Fruit fly (Drosophila melanogaster): ENCODE measurements around the gene Hira.

Gene Hira

dm6 chrX:7721905-7722304, at the start of gene Hira (continued):
- no peak for TF ChIP-seq ewg (GFP tag; optimal IDR thresholded peaks at IDR 0.05)
- no peak for TF ChIP-seq pita (GFP tag; optimal IDR thresholded peaks at IDR 0.05)
- TF ChIP-seq MBD-R2 (GFP tag; IDR thresholded peaks at IDR 0.05) = peak; percentile 80
- no peak for TF ChIP-seq CG14441 (GFP tag; IDR thresholded peaks at IDR 0.05)
- TF ChIP-seq CG3407 (GFP tag; optimal IDR thresholded peaks at IDR 0.05) = no peak
- TF ChIP-seq CTCF (GFP tag; optimal IDR thresholded peaks at IDR 0.05) = peak; percentile 32
- no peak for TF ChIP-seq ttk (GFP tag; IDR thresholded peaks at IDR 0.05)
- TF ChIP-seq CG4282 (GFP tag; optimal IDR thresholded peaks at IDR 0.05) = no peak
- no peak for TF ChIP-seq CG4707 (GFP tag; optimal IDR thresholded peaks at IDR 0.05)
- TF ChIP-seq HLH3B (GFP tag; IDR thresholded peaks at IDR 0.05) = no peak
- no peak for TF ChIP-seq Fer3 (tag; optimal IDR thresholded peaks at IDR 0.05)
- no peak for TF ChIP-seq CG6765 (GFP tag; optimal IDR thresholded peaks at IDR 0.05)
- no peak for TF ChIP-seq NC2α (GFP tag; optimal IDR thresholded peaks at IDR 0.05)
- TF ChIP-seq ranshi (GFP tag; IDR thresholded peaks at IDR 0.05) = no peak
- no peak for TF ChIP-seq sima (GFP tag; optimal IDR thresholded peaks at IDR 0.05)
- TF ChIP-seq CG12219 (GFP tag; optimal IDR thresholded peaks at IDR 0.05) = no peak
- TF ChIP-seq CG13775 (GFP tag; optimal IDR thresholded peaks at IDR 0.05) = no peak
- TF ChIP-seq Sox100B (GFP tag; optimal IDR thresholded peaks at IDR 0.05) = no peak
- TF ChIP-seq cas (GFP tag; IDR thresholded peaks at IDR 0.05) = no peak
- no peak for TF ChIP-seq CG31224 (GFP tag; IDR thresholded peaks at IDR 0.05)
- peak; percentile 66 for TF ChIP-seq Med (GFP tag)
- TF ChIP-seq CG17359 (tag; optimal IDR thresholded peaks at IDR 0.05) = no peak
- no peak for TF ChIP-seq ATbp (GFP tag; optimal IDR thresholded peaks at IDR 0.05)
- no peak for TF ChIP-seq CG30431 (GFP tag; optimal IDR thresholded peaks at IDR 0.05)
- no peak for TF ChIP-seq CG5953 (GFP tag; IDR thresholded peaks at IDR 0.05)
- TF ChIP-seq Ets97D (GFP tag; optimal IDR thresholded peaks at IDR 0.05) = peak; percentile 34
- TF ChIP-seq sens (GFP tag) = peak; percentile 86
- TF ChIP-seq onecut (GFP tag; IDR thresholded peaks at IDR 0.05) = no peak
- no peak for TF ChIP-seq CG8359 (GFP tag; optimal IDR thresholded peaks at IDR 0.05; ENCODE audit: borderline replicate concordance)
- TF ChIP-seq her (GFP tag; optimal IDR thresholded peaks at IDR 0.05) = peak; percentile 9
- TF ChIP-seq CG2116 (GFP tag; optimal IDR thresholded peaks at IDR 0.05) = peak; percentile 88
- no peak for TF ChIP-seq nom (GFP tag; optimal IDR thresholded peaks at IDR 0.05)
- TF ChIP-seq CG13624 (GFP tag; optimal IDR thresholded peaks at IDR 0.05) = peak; percentile 14
- TF ChIP-seq Doc2 (GFP tag; IDR thresholded peaks at IDR 0.05) = no peak
- no peak for TF ChIP-seq Optix (GFP tag; IDR thresholded peaks at IDR 0.05)
- TF ChIP-seq prd (optimal IDR thresholded peaks at IDR 0.05) = no peak
- no peak for TF ChIP-seq prd (GFP tag; IDR thresholded peaks at IDR 0.05)
- no peak for TF ChIP-seq CG10431 (GFP tag; optimal IDR thresholded peaks at IDR 0.05)
- no peak for TF ChIP-seq Lhr (GFP tag; optimal IDR thresholded peaks at IDR 0.05)
- TF ChIP-seq bowl (GFP tag; IDR thresholded peaks at IDR 0.05) = no peak
- no peak for TF ChIP-seq CG17385 (GFP tag; optimal IDR thresholded peaks at IDR 0.05)
- TF ChIP-seq CG4617 (GFP tag; optimal IDR thresholded peaks at IDR 0.05; ENCODE audit: borderline replicate concordance) = peak; percentile 16
- TF ChIP-seq exex (tag; optimal IDR thresholded peaks at IDR 0.05) = no peak
- peak; percentile 88 for TF ChIP-seq Dll (GFP tag; IDR thresholded peaks at IDR 0.05; ENCODE audit: partially characterized antibody)
- no peak for TF ChIP-seq CG7786 (GFP tag; optimal IDR thresholded peaks at IDR 0.05)
- peak; percentile 84 for TF ChIP-seq CG16813 (GFP tag; IDR thresholded peaks at IDR 0.05; ENCODE audit: partially characterized antibody)
- no peak for TF ChIP-seq eve (GFP tag; optimal IDR thresholded peaks at IDR 0.05)
- peak; percentile 38 for TF ChIP-seq MESR4 (GFP tag; optimal IDR thresholded peaks at IDR 0.05)
- no peak for TF ChIP-seq CG7372 (GFP tag; IDR thresholded peaks at IDR 0.05)
- no peak for TF ChIP-seq CG8290 (GFP tag; optimal IDR thresholded peaks at IDR 0.05)
- TF ChIP-seq CG8290 (tag; optimal IDR thresholded peaks at IDR 0.05) = no peak
- TF ChIP-seq aop (GFP tag; IDR thresholded peaks at IDR 0.05) = no peak
- peak; percentile 67 for TF ChIP-seq CG1603 (tag; optimal IDR thresholded peaks at IDR 0.05)
- TF ChIP-seq Hr3 (GFP tag; optimal IDR thresholded peaks at IDR 0.05) = no peak
